Fruit fly (Drosophila melanogaster): ENCODE data around the gene CycT.

The CycT gene

DNA sequence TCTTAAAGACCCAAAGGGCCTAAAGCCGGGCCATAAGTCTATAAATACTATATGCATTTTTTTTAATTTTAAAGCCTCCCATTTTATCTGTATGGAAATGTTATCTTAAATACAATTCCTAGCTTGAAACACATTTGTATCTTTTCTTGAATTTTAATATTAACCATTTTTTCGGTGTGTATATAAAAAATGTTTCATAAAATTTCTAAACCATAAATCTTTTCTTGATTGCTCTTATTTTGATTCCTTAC is 33.6 kb upstream of the CycT start:
- TF ChIP-seq Dad (GFP tag; optimal IDR thresholded peaks at IDR 0.05), result no peak
- TF ChIP-seq CG1832 (GFP tag; optimal IDR thresholded peaks at IDR 0.05), result no peak
- no peak for TF ChIP-seq CHES-1-like (GFP tag; optimal IDR thresholded peaks at IDR 0.05)
- TF ChIP-seq Dip3 (GFP tag; optimal IDR thresholded peaks at IDR 0.05), result no peak
- no peak for TF ChIP-seq Sry-β (GFP tag; optimal IDR thresholded peaks at IDR 0.05)
- no peak for TF ChIP-seq lmd (GFP tag; IDR thresholded peaks at IDR 0.05)
- TF ChIP-seq CG3163 (GFP tag; optimal IDR thresholded peaks at IDR 0.05), result no peak
- TF ChIP-seq Max (GFP tag; optimal IDR thresholded peaks at IDR 0.05), result no peak
- no peak for TF ChIP-seq CG10274 (GFP tag; optimal IDR thresholded peaks at IDR 0.05)
- TF ChIP-seq Dip2 (GFP tag; IDR thresholded peaks at IDR 0.05), result no peak
- TF ChIP-seq lola (GFP tag; optimal IDR thresholded peaks at IDR 0.05), result no peak
- no peak for TF ChIP-seq CG30431 (GFP tag; optimal IDR thresholded peaks at IDR 0.05)
- TF ChIP-seq CG12769 (tag; optimal IDR thresholded peaks at IDR 0.05), result no peak

DNA sequence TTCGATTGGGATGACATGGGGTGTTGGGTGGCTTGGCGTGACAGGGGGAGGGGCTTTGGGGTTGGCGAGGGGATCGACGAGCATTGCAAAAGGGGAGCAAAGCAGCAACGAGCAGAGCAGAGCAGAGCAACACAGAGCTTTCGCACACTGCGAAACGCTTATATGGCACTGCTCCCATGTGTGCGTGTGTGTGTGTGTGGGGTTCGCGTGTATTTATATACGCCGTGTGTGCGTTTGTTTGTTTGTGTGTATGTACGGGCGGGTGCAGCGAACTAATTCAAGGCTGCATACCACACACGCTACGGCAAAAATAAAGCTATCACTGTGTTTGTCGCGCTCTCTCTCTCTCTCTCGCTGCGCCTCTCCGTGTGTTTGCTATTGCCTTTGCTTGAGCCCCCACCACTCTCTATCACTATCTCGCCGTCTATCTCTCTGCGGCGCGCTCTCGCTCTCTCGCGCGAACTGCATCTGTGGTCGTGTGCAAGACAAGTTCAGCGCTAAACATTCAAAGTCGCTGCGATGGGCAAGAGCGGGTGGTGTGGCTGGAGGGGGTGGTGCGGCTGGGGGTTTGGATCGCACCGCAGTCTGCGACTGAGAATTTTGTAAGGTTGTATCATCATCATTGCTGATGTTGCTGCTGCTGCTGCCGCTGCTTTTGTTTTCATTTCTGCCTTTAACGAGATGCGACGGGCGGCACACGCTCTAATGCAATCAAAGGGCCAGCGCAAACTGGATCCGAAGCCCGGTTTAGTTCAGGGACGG is 33.0 kb upstream of the CycT start:
- peak; percentile 45; the same call in 1 of the 3 replicates for TF ChIP-seq zfh1 (GFP tag; IDR thresholded peaks at IDR 0.05)
- TF ChIP-seq Gsc (GFP tag; IDR thresholded peaks at IDR 0.05), result no peak
- no peak for TF ChIP-seq ewg (GFP tag; optimal IDR thresholded peaks at IDR 0.05)
- TF ChIP-seq sug (tag; optimal IDR thresholded peaks at IDR 0.05), result peak; percentile 15
- TF ChIP-seq sens (GFP tag), result peak; percentile 72
- TF ChIP-seq chinmo (GFP tag; IDR thresholded peaks at IDR 0.05; ENCODE audit: partially characterized antibody), result peak; percentile 93
- peak; percentile 46; the same call in 1 of the 4 replicates for TF ChIP-seq Dll (GFP tag; IDR thresholded peaks at IDR 0.05; ENCODE audit: partially characterized antibody)
- TF ChIP-seq Hr78 (GFP tag; optimal IDR thresholded peaks at IDR 0.05), result peak in 1 of 2 experiments; percentile 30
- TF ChIP-seq CG12769 (tag; optimal IDR thresholded peaks at IDR 0.05), result peak; percentile 27
- TF ChIP-seq CG8478 (optimal IDR thresholded peaks at IDR 0.05), result peak; percentile 88
- TF ChIP-seq sna (GFP tag; IDR thresholded peaks at IDR 0.05; ENCODE audit: partially characterized antibody), result peak; percentile 58; the same call in 1 of the 2 replicates
- peak; percentile 18 for TF ChIP-seq CG17802 (tag; optimal IDR thresholded peaks at IDR 0.05)
- TF ChIP-seq CG16815 (GFP tag; optimal IDR thresholded peaks at IDR 0.05), result no peak
- peak; percentile 44; the same call in 2 of the 3 replicates for TF ChIP-seq CG34224 (GFP tag; IDR thresholded peaks at IDR 0.05; ENCODE audit: partially characterized antibody)
- TF ChIP-seq lmd (GFP tag; IDR thresholded peaks at IDR 0.05), result no peak
- peak; percentile 76 for TF ChIP-seq Ets65A (GFP tag)
- TF ChIP-seq Jarid2 (GFP tag; optimal IDR thresholded peaks at IDR 0.05), result peak; percentile 14
- no peak for TF ChIP-seq CG14050 (GFP tag; IDR thresholded peaks at IDR 0.05)
- peak; percentile 44 for TF ChIP-seq Drgx (GFP tag; IDR thresholded peaks at IDR 0.05)
- TF ChIP-seq bowl (GFP tag; IDR thresholded peaks at IDR 0.05), result peak; percentile 6; the same call in 1 of the 2 replicates
- peak; percentile 40 for TF ChIP-seq CG6689 (GFP tag; IDR thresholded peaks at IDR 0.05)
- TF ChIP-seq row (GFP tag; IDR thresholded peaks at IDR 0.05), result peak; percentile 17; the same call in 1 of the 3 replicates
- TF ChIP-seq gcm (GFP tag; optimal IDR thresholded peaks at IDR 0.05), result peak; percentile 35
- peak; percentile 74; the same call in 2 of the 3 replicates for TF ChIP-seq zen2 (GFP tag; IDR thresholded peaks at IDR 0.05; ENCODE audit: partially characterized antibody)
- no peak for TF ChIP-seq CG14667 (GFP tag; IDR thresholded peaks at IDR 0.05)
- TF ChIP-seq kni (GFP tag; optimal IDR thresholded peaks at IDR 0.05), result peak; percentile 62
- peak; percentile 40; the same call in 1 of the 2 replicates for TF ChIP-seq vvl (GFP tag; IDR thresholded peaks at IDR 0.05)
- TF ChIP-seq lab (GFP tag; optimal IDR thresholded peaks at IDR 0.05), result no peak
- TF ChIP-seq Abd-B (GFP tag; optimal IDR thresholded peaks at IDR 0.05), result no peak
- TF ChIP-seq hb (GFP tag; IDR thresholded peaks at IDR 0.05; ENCODE audit: partially characterized antibody), result no peak
- peak; percentile 74 for TF ChIP-seq lbe (GFP tag; optimal IDR thresholded peaks at IDR 0.05)
- no peak for TF ChIP-seq otp (GFP tag; IDR thresholded peaks at IDR 0.05)
- no peak for TF ChIP-seq chn (GFP tag; optimal IDR thresholded peaks at IDR 0.05)
- TF ChIP-seq gt (GFP tag; IDR thresholded peaks at IDR 0.05), result no peak
- TF ChIP-seq ato (GFP tag; IDR thresholded peaks at IDR 0.05; ENCODE audit: partially characterized antibody), result peak; percentile 59
- TF ChIP-seq CG13123 (GFP tag; optimal IDR thresholded peaks at IDR 0.05), result no peak
- TF ChIP-seq CG17385 (GFP tag; optimal IDR thresholded peaks at IDR 0.05), result peak; percentile 27
